Fruit fly (Drosophila melanogaster): ENCODE results near the gene muc.

The muc gene

dm6 chr2L:7395813-7396212, 30.9 kb upstream of the muc start (continued):
- TF ChIP-seq CG4617 (GFP tag; optimal IDR thresholded peaks at IDR 0.05; ENCODE audit: borderline replicate concordance) = no peak

dm6 chr2L:7396962-7397361, 29.7 kb upstream of the muc start:
- peak; percentile 54 for TF ChIP-seq CG5953 (GFP tag; IDR thresholded peaks at IDR 0.05)
- TF ChIP-seq ro (GFP tag; IDR thresholded peaks at IDR 0.05) = 0 out of 2 replicates have a peak, but pooled peaks have one; percentile 41
- TF ChIP-seq wor (GFP tag; IDR thresholded peaks at IDR 0.05) = peak; percentile 38; the same call in 1 of the 2 replicates
- TF ChIP-seq exex (tag; optimal IDR thresholded peaks at IDR 0.05) = no peak
- peak; percentile 85 for TF ChIP-seq Ptx1 (GFP tag; IDR thresholded peaks at IDR 0.05)
- 0 out of 2 replicates have a peak, but pooled peaks have one; percentile 37 for TF ChIP-seq wdn (GFP tag; IDR thresholded peaks at IDR 0.05)
- TF ChIP-seq CG1647 (GFP tag; optimal IDR thresholded peaks at IDR 0.05) = no peak
- TF ChIP-seq Blimp-1 (GFP tag; optimal IDR thresholded peaks at IDR 0.05) = peak; percentile 68
- peak; percentile 75 for TF ChIP-seq Fer3 (tag; optimal IDR thresholded peaks at IDR 0.05)
- TF ChIP-seq lov (optimal IDR thresholded peaks at IDR 0.05) = no peak
- no peak for TF ChIP-seq lov (GFP tag; IDR thresholded peaks at IDR 0.05)
- peak; percentile 75 for TF ChIP-seq CG14667 (GFP tag; IDR thresholded peaks at IDR 0.05)
- TF ChIP-seq CG17802 (tag; optimal IDR thresholded peaks at IDR 0.05) = peak; percentile 26
- peak; percentile 82 for TF ChIP-seq gem (tag; optimal IDR thresholded peaks at IDR 0.05)
- peak; percentile 92 for TF ChIP-seq sens (GFP tag)
- no peak for TF ChIP-seq hkb (optimal IDR thresholded peaks at IDR 0.05)
- peak; percentile 81 for TF ChIP-seq hkb (GFP tag; IDR thresholded peaks at IDR 0.05)
- peak; percentile 59 for TF ChIP-seq CG13296 (GFP tag; optimal IDR thresholded peaks at IDR 0.05)
- peak; percentile 60 for TF ChIP-seq run (tag; optimal IDR thresholded peaks at IDR 0.05)
- TF ChIP-seq CG9817 (tag; optimal IDR thresholded peaks at IDR 0.05) = peak; percentile 36
- TF ChIP-seq Sox102F (GFP tag; optimal IDR thresholded peaks at IDR 0.05) = peak; percentile 77
- TF ChIP-seq CG9932 (GFP tag; IDR thresholded peaks at IDR 0.05) = peak; percentile 60
- TF ChIP-seq Poxn (GFP tag; IDR thresholded peaks at IDR 0.05) = no peak
- TF ChIP-seq Trl (optimal IDR thresholded peaks at IDR 0.05) = no peak
- peak; percentile 74 for TF ChIP-seq Trl (GFP tag; optimal IDR thresholded peaks at IDR 0.05)
- no peak for TF ChIP-seq CG6791 (GFP tag; IDR thresholded peaks at IDR 0.05; ENCODE audit: partially characterized antibody)
- TF ChIP-seq zf30C (GFP tag; optimal IDR thresholded peaks at IDR 0.05) = no peak
- peak; percentile 54 for TF ChIP-seq CG11247 (GFP tag; IDR thresholded peaks at IDR 0.05)
- peak; percentile 15 for TF ChIP-seq zen (tag; optimal IDR thresholded peaks at IDR 0.05)
- peak; percentile 72 for TF ChIP-seq PHDP (tag; optimal IDR thresholded peaks at IDR 0.05)
- no peak for TF ChIP-seq CG16863 (GFP tag; optimal IDR thresholded peaks at IDR 0.05)
- TF ChIP-seq CG4404 (GFP tag; IDR thresholded peaks at IDR 0.05) = no peak
- peak; percentile 26 for TF ChIP-seq CG12299 (tag; optimal IDR thresholded peaks at IDR 0.05)
- peak; percentile 69 for TF ChIP-seq CG30403 (GFP tag; optimal IDR thresholded peaks at IDR 0.05)
- peak; percentile 68 for TF ChIP-seq CG17359 (tag; optimal IDR thresholded peaks at IDR 0.05)
- no peak for TF ChIP-seq D (optimal IDR thresholded peaks at IDR 0.05)
- TF ChIP-seq D (GFP tag; optimal IDR thresholded peaks at IDR 0.05) = peak; percentile 48
- no peak for TF ChIP-seq Hey (tag; optimal IDR thresholded peaks at IDR 0.05)
- no peak for TF ChIP-seq insv (GFP tag; optimal IDR thresholded peaks at IDR 0.05)
- TF ChIP-seq CG30020 (tag; optimal IDR thresholded peaks at IDR 0.05) = no peak
- peak; percentile 53 for TF ChIP-seq CG4424 (GFP tag; optimal IDR thresholded peaks at IDR 0.05)
- peak; percentile 45 for TF ChIP-seq CG12659 (GFP tag; optimal IDR thresholded peaks at IDR 0.05)
- TF ChIP-seq HLH3B (GFP tag; IDR thresholded peaks at IDR 0.05) = peak; percentile 79
- no peak for TF ChIP-seq tll (GFP tag; optimal IDR thresholded peaks at IDR 0.05)
- peak; percentile 26 for TF ChIP-seq zfh2 (GFP tag; optimal IDR thresholded peaks at IDR 0.05)
- TF ChIP-seq Hmx (GFP tag; optimal IDR thresholded peaks at IDR 0.05) = no peak
- TF ChIP-seq Dll (GFP tag; IDR thresholded peaks at IDR 0.05; ENCODE audit: partially characterized antibody) = no peak
- peak; percentile 65; the same call in 2 of the 3 replicates for TF ChIP-seq CG7357 (GFP tag; IDR thresholded peaks at IDR 0.05)
- peak; percentile 62 for TF ChIP-seq sisA (GFP tag; IDR thresholded peaks at IDR 0.05)

Measured in whole organism, embryonic.